Fruit fly (Drosophila melanogaster) whole organism, embryonic: ENCODE measurements around the gene CG10298.

Source experiments
- Ada2b ChIP-seq: fragments of 200-800 bp; sonication (Bioruptor generic); IDR thresholded peaks from 2 replicates; pipeline ENCODE4 v1.3.6; 2022; ENCODE audit warnings: missing biosample characterization, missing genetic modification characterization
- Adf1 ChIP-seq: fragments of 200-800 bp; sonication (Bioruptor generic); IDR thresholded peaks from 2 replicates; pipeline ENCODE4 v1.3.6; 2022; ENCODE audit warnings: missing biosample characterization, missing genetic modification characterization
- BEAF-32 ChIP-seq: fragments of 200-800 bp; sonication (Bioruptor generic); optimal IDR thresholded peaks from 3 replicates; lab custom pipeline; 2017; ENCODE audit warnings: missing biosample characterization, missing genetic modification characterization, mild to moderate bottlenecking, moderate library complexity, missing genetic modification reagents
- Bteb2 ChIP-seq: fragments of 200-800 bp; sonication (Bioruptor generic); optimal IDR thresholded peaks from 2 replicates; lab custom pipeline; 2016; ENCODE audit warnings: missing biosample characterization, missing genetic modification characterization
- CG11504 ChIP-seq: fragments of 200-800 bp; sonication (Bioruptor generic); optimal IDR thresholded peaks from 3 replicates; lab custom pipeline; 2019; ENCODE audit warnings: missing biosample characterization, mild to moderate bottlenecking, missing genetic modification characterization, moderate library complexity
- CG11723 ChIP-seq: fragments of 200-800 bp; sonication (Bioruptor generic); optimal IDR thresholded peaks from 2 replicates; lab custom pipeline; 2017; ENCODE audit warnings: missing biosample characterization, mild to moderate bottlenecking, missing genetic modification characterization
- CG13123 ChIP-seq: fragments of 200-800 bp; sonication (Bioruptor generic); optimal IDR thresholded peaks from 2 replicates; lab custom pipeline; 2016; ENCODE audit warnings: missing biosample characterization, missing genetic modification characterization
- CG13287 ChIP-seq: fragments of 200-800 bp; sonication (Bioruptor generic); IDR thresholded peaks from 2 replicates; pipeline ENCODE4 v1.3.6; 2022; ENCODE audit warnings: missing biosample characterization, missing genetic modification characterization; ENCODE audit not compliant: partially characterized antibody
- CG13296 ChIP-seq: fragments of 200-800 bp; sonication (Bioruptor generic); optimal IDR thresholded peaks from 3 replicates; lab custom pipeline; 2018; ENCODE audit warnings: missing biosample characterization, mild to moderate bottlenecking, missing genetic modification characterization
- CG14710 ChIP-seq: fragments of 200-800 bp; sonication (Bioruptor generic); optimal IDR thresholded peaks from 3 replicates; lab custom pipeline; 2019; ENCODE audit warnings: missing biosample characterization, mild to moderate bottlenecking, missing genetic modification characterization, moderate library complexity
- CG15479 ChIP-seq: fragments of 200-800 bp; sonication (Bioruptor generic); optimal IDR thresholded peaks from 3 replicates; lab custom pipeline; 2019; ENCODE audit warnings: missing biosample characterization, mild to moderate bottlenecking, missing genetic modification characterization, moderate library complexity
- CG16813 ChIP-seq: fragments of 200-800 bp; sonication (Bioruptor generic); IDR thresholded peaks from 3 replicates; pipeline ENCODE4 v1.3.6; 2022; ENCODE audit warnings: missing biosample characterization, missing genetic modification characterization; ENCODE audit not compliant: partially characterized antibody
- CG17612 ChIP-seq: fragments of 200-800 bp; sonication (Bioruptor generic); IDR thresholded peaks from 2 replicates; pipeline ENCODE4 v1.3.6; 2022; ENCODE audit warnings: missing biosample characterization, missing genetic modification characterization
- CG1832 ChIP-seq: fragments of 200-800 bp; sonication (Bioruptor generic); optimal IDR thresholded peaks from 2 replicates; lab custom pipeline; 2017; ENCODE audit warnings: missing biosample characterization, mild to moderate bottlenecking, missing genetic modification characterization, inconsistent platforms
- CG2120 ChIP-seq: fragments of 200-800 bp; sonication (Bioruptor generic); optimal IDR thresholded peaks from 3 replicates; lab custom pipeline; 2016; ENCODE audit warnings: missing biosample characterization, missing genetic modification characterization
- CG2199 ChIP-seq: fragments of 200-800 bp; sonication (Bioruptor generic); IDR thresholded peaks from 3 replicates; pipeline ENCODE4 v1.3.6; 2022; ENCODE audit warnings: missing biosample characterization, missing genetic modification characterization
- CG30020 ChIP-seq: fragments of 200-800 bp; optimal IDR thresholded peaks from 2 replicates; lab custom pipeline; 2019; ENCODE audit warnings: missing biosample characterization, mild to moderate bottlenecking, missing genetic modification characterization, moderate library complexity
- CG34224 ChIP-seq: fragments of 200-800 bp; sonication (Bioruptor generic); IDR thresholded peaks from 3 replicates; pipeline ENCODE4 v1.3.6; 2022; ENCODE audit warnings: missing biosample characterization, missing genetic modification characterization; ENCODE audit not compliant: partially characterized antibody
- CG34376 ChIP-seq: fragments of 200-800 bp; sonication (Bioruptor generic); optimal IDR thresholded peaks from 2 replicates; lab custom pipeline; 2018; ENCODE audit warnings: missing biosample characterization, mild to moderate bottlenecking, missing genetic modification characterization
- CG3995 ChIP-seq: fragments of 200-800 bp; sonication (Bioruptor generic); optimal IDR thresholded peaks from 3 replicates; lab custom pipeline; 2016; ENCODE audit warnings: missing biosample characterization, missing genetic modification characterization
- CG42726 ChIP-seq: fragments of 200-800 bp; sonication (Bioruptor generic); IDR thresholded peaks from 2 replicates; pipeline ENCODE4 v1.3.6; 2022; ENCODE audit warnings: missing biosample characterization, missing genetic modification characterization; ENCODE audit not compliant: partially characterized antibody
- CG4360 ChIP-seq: fragments of 200-800 bp; sonication (Bioruptor generic); IDR thresholded peaks from 2 replicates; pipeline ENCODE4 v1.3.6; 2022; ENCODE audit warnings: missing biosample characterization, missing genetic modification characterization
- CG6272 ChIP-seq: fragments of 200-800 bp; sonication (Bioruptor generic); IDR thresholded peaks from 2 replicates; pipeline ENCODE4 v1.3.6; 2022; ENCODE audit warnings: missing biosample characterization, missing genetic modification characterization
- CG8478 ChIP-seq: fragments of >200 bp; optimal IDR thresholded peaks from 2 replicates; lab custom pipeline; 2018
- CHES-1-like ChIP-seq: fragments of 200-800 bp; sonication (Bioruptor generic); optimal IDR thresholded peaks from 2 replicates; lab custom pipeline; 2016; ENCODE audit warnings: missing biosample characterization, missing genetic modification characterization
- Camta ChIP-seq: fragments of 200-800 bp; sonication (Bioruptor generic); optimal IDR thresholded peaks from 2 replicates; lab custom pipeline; 2016; ENCODE audit warnings: missing biosample characterization, missing genetic modification characterization
- CoRest ChIP-seq: fragments of 200-800 bp; sonication (Bioruptor generic); optimal IDR thresholded peaks from 3 replicates; lab custom pipeline; 2018; ENCODE audit warnings: missing biosample characterization, mild to moderate bottlenecking, missing genetic modification characterization, moderate library complexity
- Deaf1 ChIP-seq: fragments of 200-800 bp; optimal IDR thresholded peaks from 3 replicates; lab custom pipeline; 2019; ENCODE audit warnings: missing biosample characterization, mild to moderate bottlenecking, missing genetic modification characterization, moderate library complexity
- Dp ChIP-seq: fragments of 200-800 bp; sonication (Bioruptor generic); optimal IDR thresholded peaks from 2 replicates; lab custom pipeline; 2018; ENCODE audit warnings: missing biosample characterization, mild to moderate bottlenecking, missing genetic modification characterization, moderate library complexity
- E2f2 ChIP-seq: fragments of 200-800 bp; sonication (Bioruptor generic); IDR thresholded peaks from 2 replicates; pipeline ENCODE4 v1.3.6; 2022; ENCODE audit warnings: missing biosample characterization, missing genetic modification characterization
- NfI ChIP-seq: fragments of 200-800 bp; sonication (Bioruptor generic); optimal IDR thresholded peaks from 3 replicates; lab custom pipeline; 2018; ENCODE audit warnings: missing biosample characterization, mild to moderate bottlenecking, missing genetic modification characterization, moderate library complexity
- Opbp ChIP-seq: fragments of 200-800 bp; sonication (Bioruptor generic); IDR thresholded peaks from 3 replicates; pipeline ENCODE4 v1.3.6; 2022; ENCODE audit warnings: missing biosample characterization, missing genetic modification characterization; ENCODE audit not compliant: partially characterized antibody
- ase ChIP-seq: fragments of 200-800 bp; sonication (Bioruptor generic); IDR thresholded peaks from 3 replicates; pipeline ENCODE4 v1.3.6; 2022; ENCODE audit warnings: missing biosample characterization, missing genetic modification characterization
- bigmax ChIP-seq: fragments of 200-800 bp; sonication (Bioruptor generic); optimal IDR thresholded peaks from 2 replicates; lab custom pipeline; 2018; ENCODE audit warnings: missing biosample characterization, mild to moderate bottlenecking, missing genetic modification characterization
- dpn ChIP-seq, 2 experiments: fragments of 200-800 bp; sonication (Bioruptor generic); optimal IDR thresholded peaks; 3 replicates each; lab custom pipeline; 2016; ENCODE audit warnings: missing biosample characterization in 2 of 2, missing genetic modification characterization in 2 of 2
- emc ChIP-seq: fragments of 200-800 bp; sonication (Bioruptor generic); optimal IDR thresholded peaks from 2 replicates; lab custom pipeline; 2016; ENCODE audit warnings: missing biosample characterization, missing genetic modification characterization
- hb ChIP-seq: fragments of 200-800 bp; sonication (Bioruptor generic); IDR thresholded peaks from 3 replicates; pipeline ENCODE4 v1.3.6; 2022; ENCODE audit warnings: missing biosample characterization, missing genetic modification characterization; ENCODE audit not compliant: partially characterized antibody
- inv ChIP-seq: fragments of 200-800 bp; sonication (Bioruptor generic); IDR thresholded peaks from 2 replicates; pipeline ENCODE4 v1.3.6; 2022; ENCODE audit warnings: missing biosample characterization, missing genetic modification characterization; ENCODE audit not compliant: partially characterized antibody
- lilli ChIP-seq: fragments of 200-800 bp; sonication (Bioruptor generic); optimal IDR thresholded peaks from 3 replicates; lab custom pipeline; 2016; ENCODE audit warnings: missing biosample characterization, missing genetic modification characterization
- nerfin-2 ChIP-seq: fragments of 200-800 bp; sonication (Bioruptor generic); IDR thresholded peaks from 2 replicates; pipeline ENCODE4 v1.3.6; 2022; ENCODE audit warnings: missing biosample characterization, missing genetic modification characterization; ENCODE audit not compliant: partially characterized antibody
- nom ChIP-seq: fragments of 200-800 bp; sonication (Bioruptor generic); optimal IDR thresholded peaks from 2 replicates; lab custom pipeline; 2017; ENCODE audit warnings: missing biosample characterization, missing genetic modification characterization, mild to moderate bottlenecking, moderate library complexity, missing genetic modification reagents
- pan ChIP-seq, 4 experiments: fragments of >200 bp in 3 of 4; fragments of 200-800 bp in 1 of 4; sonication (Bioruptor generic) in 1 of 4; optimal IDR thresholded peaks in 3 of 4; IDR thresholded peaks in 1 of 4; 2 replicates each; pipeline versions ENCODE4 v1.3.6 to Lab custom; 2017 to 2022; ENCODE audit warnings: missing biosample characterization in 2 of 4, missing genetic modification characterization in 2 of 4, mixed read lengths in 1 of 4
- phol ChIP-seq: fragments of 200-800 bp; sonication (Bioruptor generic); optimal IDR thresholded peaks from 3 replicates; lab custom pipeline; 2018; ENCODE audit warnings: missing biosample characterization, mild to moderate bottlenecking, missing genetic modification characterization, moderate library complexity
- row ChIP-seq: fragments of 200-800 bp; sonication (Bioruptor generic); IDR thresholded peaks from 3 replicates; pipeline ENCODE4 v1.3.6; 2022; ENCODE audit warnings: missing biosample characterization, missing genetic modification characterization
- sna ChIP-seq: fragments of 200-800 bp; sonication (Bioruptor generic); IDR thresholded peaks from 2 replicates; pipeline ENCODE4 v1.3.6; 2022; ENCODE audit warnings: missing biosample characterization, missing genetic modification characterization; ENCODE audit not compliant: partially characterized antibody
- vnd ChIP-seq: fragments of 200-800 bp; sonication (Bioruptor generic); IDR thresholded peaks from 3 replicates; pipeline ENCODE4 v1.3.6; 2022; ENCODE audit warnings: missing biosample characterization, missing genetic modification characterization; ENCODE audit not compliant: partially characterized antibody
- wor ChIP-seq: fragments of 200-800 bp; sonication (Bioruptor generic); IDR thresholded peaks from 2 replicates; pipeline ENCODE4 v1.3.6; 2022; ENCODE audit warnings: missing biosample characterization, missing genetic modification characterization

The CG10298 gene

dm6 chr3R:6382733-6383465, 40.1 kb downstream of the CG10298 start, which contains the start of gene gzl:
Gene gzl (plus strand): TSS chr3R:6382914.
- TF ChIP-seq CG13296 (GFP tag; lab: Kevin White, UChicago) = peak; percentile 17
- peak; percentile 96 for TF ChIP-seq vnd (GFP tag; lab: Robert Waterston, UW)
- TF ChIP-seq CG42726 = peak; percentile 97
- peak; percentile 27 for TF ChIP-seq CoRest (tag; lab: Kevin White, UChicago)
- TF ChIP-seq emc (GFP tag; lab: Kevin White, UChicago) = no peak
- TF ChIP-seq nom = peak; percentile 18
- peak; percentile 38 for TF ChIP-seq Deaf1 (tag; lab: Kevin White, UChicago)
- peak; percentile 34 for TF ChIP-seq CG2120 (GFP tag; lab: Kevin White, UChicago)
- TF ChIP-seq Camta (GFP tag; lab: Kevin White, UChicago) = no peak
- peak; percentile 93 for TF ChIP-seq CG3995 (GFP tag; lab: Kevin White, UChicago)
- TF ChIP-seq phol (tag; lab: Kevin White, UChicago) = peak; percentile 20
- peak; percentile 94 for TF ChIP-seq nerfin-2 (GFP tag; lab: Robert Waterston, UW)
- peak; percentile 95 for TF ChIP-seq sna
- TF ChIP-seq dpn (GFP tag; optimal IDR thresholded peaks at IDR 0.05; lab: Kevin White, UChicago) = no peak
- no peak for TF ChIP-seq wor (GFP tag; lab: Robert Waterston, UW)
- no peak for TF ChIP-seq ase (GFP tag; lab: Robert Waterston, UW)
- peak; percentile 96 for TF ChIP-seq inv (GFP tag; lab: Robert Waterston, UW)
- TF ChIP-seq row (GFP tag; lab: Robert Waterston, UW) = peak; percentile 42; the same call in 1 of the 3 replicates
- peak; percentile 42 for TF ChIP-seq CHES-1-like (GFP tag; lab: Kevin White, UChicago)
- TF ChIP-seq pan (optimal IDR thresholded peaks at IDR 0.05; lab: Kevin White, UChicago) = no peak
- no peak for TF ChIP-seq pan (GFP tag; optimal IDR thresholded peaks at IDR 0.05 in 1 of 2, IDR thresholded peaks at IDR 0.05 in 1 of 2)
- no peak for TF ChIP-seq CG13123
- peak; percentile 97 for TF ChIP-seq CG16813 (GFP tag; lab: Robert Waterston, UW)
- TF ChIP-seq Adf1 (GFP tag; lab: Robert Waterston, UW) = peak; percentile 30; the same call in 1 of the 2 replicates
- TF ChIP-seq CG13287 (GFP tag; lab: Robert Waterston, UW) = peak; percentile 97
- TF ChIP-seq CG11723 (GFP tag; lab: Kevin White, UChicago) = no peak
- TF ChIP-seq NfI (GFP tag; lab: Kevin White, UChicago) = no peak
- TF ChIP-seq CG34224 (GFP tag; lab: Robert Waterston, UW) = peak; percentile 96
- TF ChIP-seq Dp (GFP tag; lab: Kevin White, UChicago) = peak; percentile 64
- TF ChIP-seq CG14710 (tag; lab: Kevin White, UChicago) = peak; percentile 42
- TF ChIP-seq lilli (GFP tag; lab: Kevin White, UChicago) = peak; percentile 23
- TF ChIP-seq hb (GFP tag; lab: Robert Waterston, UW) = peak; percentile 94
- peak; percentile 42; the same call in 1 of the 2 replicates for TF ChIP-seq CG4360 (GFP tag; lab: Robert Waterston, UW)
- TF ChIP-seq CG6272 = peak; percentile 36; the same call in 1 of the 2 replicates
- no peak for TF ChIP-seq CG2199 (GFP tag; lab: Robert Waterston, UW)
- peak; percentile 70 for TF ChIP-seq E2f2
- TF ChIP-seq CG34376 (GFP tag; lab: Kevin White, UChicago) = peak; percentile 10
- peak; percentile 87 for TF ChIP-seq CG8478 (lab: Kevin White, UChicago)
- TF ChIP-seq BEAF-32 (GFP tag; lab: Kevin White, UChicago) = peak; percentile 95
- TF ChIP-seq bigmax (GFP tag; lab: Kevin White, UChicago) = no peak
- no peak for TF ChIP-seq Ada2b
- TF ChIP-seq CG30020 = peak; percentile 39
- no peak for TF ChIP-seq CG11504 (tag; lab: Kevin White, UChicago)
- no peak for TF ChIP-seq CG17612 (GFP tag; lab: Robert Waterston, UW)
- no peak for TF ChIP-seq CG1832
- TF ChIP-seq Bteb2 = no peak
- peak; percentile 36 for TF ChIP-seq CG15479 (GFP tag; lab: Kevin White, UChicago)
- TF ChIP-seq Opbp = peak; percentile 98
